Worm (Caenorhabditis elegans) whole organism, mixed stage, embryonic: ENCODE measurements around the gene Y113G7A.12.

Experiments
- M03D4.4 ChIP-seq: sonication (generic microtip); optimal IDR thresholded peaks from 2 replicates; lab custom pipeline; 2017; ENCODE audit warnings: mild to moderate bottlenecking, missing genetic modification characterization, missing compliant biosample characterization
- bed-3 ChIP-seq: fragments of 200-800 bp; sonication (Bioruptor generic); optimal IDR thresholded peaks from 3 replicates; lab custom pipeline; 2018; ENCODE audit warnings: mild to moderate bottlenecking, missing genetic modification characterization, moderate library complexity, missing compliant biosample characterization
- blmp-1 ChIP-seq: fragments of 150-350 bp; optimal IDR thresholded peaks from 2 replicates; lab custom pipeline; 2014; ENCODE audit warnings: missing biosample characterization, missing genetic modification characterization
- ceh-43 ChIP-seq: fragments of 200-800 bp; sonication (Bioruptor generic); optimal IDR thresholded peaks from 2 replicates; lab custom pipeline; 2018; ENCODE audit warnings: mild to moderate bottlenecking, missing genetic modification characterization, moderate library complexity, missing compliant biosample characterization
- ceh-83 ChIP-seq: fragments of 200-800 bp; sonication (Bioruptor generic); optimal IDR thresholded peaks from 2 replicates; lab custom pipeline; 2018; ENCODE audit warnings: mild to moderate bottlenecking, missing genetic modification characterization, missing compliant biosample characterization
- ces-1 ChIP-seq: fragments of 150-350 bp; optimal IDR thresholded peaks from 2 replicates; lab custom pipeline; 2014; ENCODE audit warnings: missing biosample characterization, missing genetic modification reagents, missing genetic modification characterization
- cnd-1 ChIP-seq: fragments of 200-800 bp; sonication (Bioruptor generic); optimal IDR thresholded peaks from 2 replicates; lab custom pipeline; 2018; ENCODE audit warnings: mild to moderate bottlenecking, missing genetic modification characterization, missing compliant biosample characterization
- elt-1 ChIP-seq: sonication (generic microtip); optimal IDR thresholded peaks from 2 replicates; lab custom pipeline; 2017; ENCODE audit warnings: missing genetic modification characterization, mild to moderate bottlenecking, missing compliant biosample characterization, antibody characterized with exemption, moderate library complexity, borderline replicate concordance; ENCODE audit not compliant: insufficient read depth
- elt-3 ChIP-seq: fragments of 150-350 bp; optimal IDR thresholded peaks from 2 replicates; lab custom pipeline; 2014; ENCODE audit warnings: missing biosample characterization, missing genetic modification characterization
- flh-1 ChIP-seq: fragments of 200-800 bp; sonication (Bioruptor generic); optimal IDR thresholded peaks from 2 replicates; lab custom pipeline; 2018; ENCODE audit warnings: mild to moderate bottlenecking, missing genetic modification characterization, moderate library complexity, missing compliant biosample characterization
- ham-2 ChIP-seq: fragments of 200-800 bp; sonication (Bioruptor generic); optimal IDR thresholded peaks from 2 replicates; lab custom pipeline; 2018; ENCODE audit warnings: mild to moderate bottlenecking, missing genetic modification characterization, missing compliant biosample characterization
- hlh-1 ChIP-seq: fragments of 150-350 bp; optimal IDR thresholded peaks from 2 replicates; lab custom pipeline; 2014; ENCODE audit warnings: missing biosample characterization, missing genetic modification reagents, missing genetic modification characterization
- lin-13 ChIP-seq: fragments of 150-350 bp; optimal IDR thresholded peaks from 2 replicates; lab custom pipeline; 2014; ENCODE audit warnings: missing biosample characterization, missing genetic modification characterization
- lin-32 ChIP-seq: fragments of 200-800 bp; sonication (Bioruptor generic); optimal IDR thresholded peaks from 2 replicates; lab custom pipeline; 2018; ENCODE audit warnings: mild to moderate bottlenecking, missing genetic modification characterization, missing compliant biosample characterization
- lsy-2 ChIP-seq: fragments of 150-350 bp; optimal IDR thresholded peaks from 2 replicates; lab custom pipeline; 2014; ENCODE audit warnings: missing biosample characterization, missing genetic modification characterization
- mep-1 ChIP-seq: fragments of 150-350 bp; optimal IDR thresholded peaks from 2 replicates; lab custom pipeline; 2017; ENCODE audit warnings: missing biosample characterization, missing genetic modification reagents, missing genetic modification characterization, inconsistent platforms
- mls-2 ChIP-seq: sonication (generic microtip); optimal IDR thresholded peaks from 2 replicates; lab custom pipeline; 2016; ENCODE audit warnings: mild to moderate bottlenecking, missing genetic modification characterization, moderate library complexity, missing compliant biosample characterization
- nhr-12 ChIP-seq: fragments of 150-350 bp; optimal IDR thresholded peaks from 2 replicates; lab custom pipeline; 2014; ENCODE audit warnings: missing biosample characterization, missing genetic modification characterization
- nhr-2 ChIP-seq: fragments of 150-350 bp; optimal IDR thresholded peaks from 2 replicates; lab custom pipeline; 2014; ENCODE audit warnings: missing biosample characterization, missing genetic modification characterization
- nhr-237 ChIP-seq: fragments of 150-350 bp; optimal IDR thresholded peaks from 2 replicates; lab custom pipeline; 2014; ENCODE audit warnings: missing biosample characterization, missing genetic modification characterization
- nhr-28 ChIP-seq: fragments of 150-350 bp; optimal IDR thresholded peaks from 2 replicates; lab custom pipeline; 2014; ENCODE audit warnings: missing biosample characterization, missing genetic modification characterization
- nhr-76 ChIP-seq: sonication (generic microtip); optimal IDR thresholded peaks from 2 replicates; lab custom pipeline; 2017; ENCODE audit warnings: missing biosample characterization, missing genetic modification characterization
- pha-4 ChIP-seq: fragments of 150-350 bp; optimal IDR thresholded peaks from 2 replicates; lab custom pipeline; 2018; ENCODE audit warnings: missing biosample characterization, missing genetic modification reagents, missing genetic modification characterization
- snpc-4 ChIP-seq: fragments of 150-350 bp; optimal IDR thresholded peaks from 2 replicates; lab custom pipeline; 2014; ENCODE audit warnings: missing biosample characterization, missing genetic modification characterization
- sptf-1 ChIP-seq: sonication (generic microtip); optimal IDR thresholded peaks from 2 replicates; lab custom pipeline; 2017; ENCODE audit warnings: mild to moderate bottlenecking, missing genetic modification characterization, moderate library complexity, missing compliant biosample characterization
- unc-120 ChIP-seq: sonication (generic microtip); optimal IDR thresholded peaks from 2 replicates; lab custom pipeline; 2017; ENCODE audit warnings: missing genetic modification characterization, missing compliant biosample characterization; ENCODE audit not compliant: poor library complexity, severe bottlenecking
- unc-39 ChIP-seq: fragments of 150-350 bp; optimal IDR thresholded peaks from 2 replicates; lab custom pipeline; 2014; ENCODE audit warnings: missing biosample characterization, missing genetic modification characterization
- unc-62 ChIP-seq: fragments of 150-350 bp; optimal IDR thresholded peaks from 2 replicates; lab custom pipeline; 2014; ENCODE audit warnings: missing biosample characterization, missing genetic modification reagents, missing genetic modification characterization
- zip-8 ChIP-seq: fragments of 150-350 bp; optimal IDR thresholded peaks from 2 replicates; lab custom pipeline; 2014; ENCODE audit warnings: missing biosample characterization, missing genetic modification characterization
- ztf-11 ChIP-seq: fragments of 150-350 bp; optimal IDR thresholded peaks from 2 replicates; lab custom pipeline; 2014; ENCODE audit warnings: missing biosample characterization, missing genetic modification characterization

Y113G7A.12 gene

DNA sequence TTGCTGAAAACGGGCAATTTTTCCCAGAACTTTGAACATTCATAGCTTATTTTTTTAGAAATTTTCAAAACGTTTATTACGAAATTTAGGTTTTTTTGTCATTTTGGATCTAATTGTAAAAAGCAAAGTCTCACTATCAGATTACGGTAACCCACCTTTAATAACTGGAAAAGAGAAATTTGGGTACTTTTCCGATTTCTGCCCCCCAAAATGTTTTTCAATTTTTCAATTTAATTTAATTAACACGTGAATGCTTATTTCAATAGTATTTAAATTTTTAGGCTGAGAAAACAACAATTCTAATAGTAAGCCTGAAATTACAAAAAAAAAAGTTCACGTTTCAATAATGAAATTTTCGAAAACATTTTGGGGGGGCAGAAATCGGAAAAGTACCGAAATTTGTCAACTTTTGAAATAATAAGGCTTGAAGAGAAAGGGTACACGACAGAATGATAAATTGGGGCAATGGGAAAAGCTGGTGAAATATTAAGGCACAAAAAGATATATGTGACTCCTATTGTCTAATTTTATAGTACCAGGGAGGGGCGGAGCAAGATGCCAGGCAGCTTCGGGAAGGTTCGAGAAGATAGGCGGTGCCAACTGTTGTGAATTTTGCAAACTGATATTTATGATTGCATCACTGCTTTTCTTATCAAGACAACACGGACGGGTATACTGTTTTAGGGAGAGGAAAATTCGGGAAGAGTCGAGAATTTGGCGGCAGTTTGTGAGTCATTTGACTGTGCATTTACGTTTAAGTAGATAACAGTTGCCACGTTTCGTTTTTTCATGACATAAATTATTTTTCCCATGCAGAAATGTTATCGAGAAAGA, 21.9 kb downstream of the Y113G7A.12 start, which contains the start of gene F19B2.5:
TSS of gene F19B2.5 (minus strand) at position 107 of the 834 bp plus-strand sequence.
- no peak for TF ChIP-seq snpc-4 (tag; lab: Kevin White, UChicago)
- no peak for TF ChIP-seq lin-13
- no peak for TF ChIP-seq ceh-43 (GFP tag; lab: Kevin White, UChicago)
- no peak for TF ChIP-seq ham-2 (GFP tag; lab: Kevin White, UChicago)
- no peak for TF ChIP-seq sptf-1
- TF ChIP-seq flh-1 (GFP tag; lab: Kevin White, UChicago): no peak
- no peak for TF ChIP-seq lin-32 (GFP tag; lab: Kevin White, UChicago)
- TF ChIP-seq mls-2 (tag; lab: Kevin White, UChicago): no peak
- no peak for TF ChIP-seq ces-1 (GFP tag; lab: Kevin White, UChicago)
- TF ChIP-seq hlh-1 (tag; lab: Kevin White, UChicago): no peak
- TF ChIP-seq nhr-2 (tag; lab: Kevin White, UChicago): no peak
- TF ChIP-seq, all 35 proteins: peak for 0

DNA sequence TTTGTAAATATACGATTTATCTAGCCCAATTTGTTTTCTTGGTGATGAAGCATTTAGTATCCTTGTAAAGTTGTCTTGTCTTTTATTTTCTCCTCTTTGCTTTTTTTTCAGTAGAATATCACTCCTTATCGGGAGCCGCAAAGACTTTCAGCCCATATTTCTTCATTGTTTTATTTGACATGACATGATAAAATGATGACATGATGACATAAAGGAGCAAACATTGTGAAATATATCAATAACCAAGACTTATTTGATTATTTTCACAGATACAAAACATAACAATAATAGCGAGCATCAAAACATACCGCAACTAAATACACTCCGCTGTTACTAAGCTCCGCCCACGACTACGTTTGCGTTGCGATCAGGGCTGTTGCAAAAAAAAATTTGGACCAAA, 23.4 kb downstream of the Y113G7A.12 start:
- TF ChIP-seq blmp-1 (tag; lab: Kevin White, UChicago) (no peak), elt-1 (no peak), nhr-12 (tag; lab: Kevin White, UChicago) (no peak), lsy-2 (tag; lab: Kevin White, UChicago) (no peak), ceh-83 (GFP tag; lab: Kevin White, UChicago) (no peak), nhr-2 (tag; lab: Kevin White, UChicago) (no peak), sptf-1 (no peak), ham-2 (GFP tag; lab: Kevin White, UChicago) (no peak), unc-39 (no peak), unc-62 (GFP tag; lab: Kevin White, UChicago) (no peak), nhr-76 (tag; lab: Kevin White, UChicago) (no peak), snpc-4 (tag; lab: Kevin White, UChicago) (no peak), nhr-237 (tag; lab: Kevin White, UChicago) (no peak), elt-3 (tag; lab: Kevin White, UChicago) (no peak), mep-1 (tag; lab: Kevin White, UChicago) (no peak), flh-1 (GFP tag; lab: Kevin White, UChicago) (no peak), cnd-1 (tag; lab: Kevin White, UChicago) (no peak)
- TF ChIP-seq, all 35 proteins: peak for 0

ce11 chrV:20171941-20172340, 29.6 kb downstream of the Y113G7A.12 start, which contains the start of gene srw-39:
TSS of gene srw-39 (minus strand) at chrV:20172041.
- TF ChIP-seq nhr-76 (tag; lab: Kevin White, UChicago): no peak
- TF ChIP-seq unc-120 (tag; lab: Kevin White, UChicago): no peak
- no peak for TF ChIP-seq lin-32 (GFP tag; lab: Kevin White, UChicago)
- no peak for TF ChIP-seq pha-4 (tag; lab: Kevin White, UChicago)
- no peak for TF ChIP-seq bed-3 (GFP tag; lab: Kevin White, UChicago)
- no peak for TF ChIP-seq ceh-83 (GFP tag; lab: Kevin White, UChicago)
- TF ChIP-seq nhr-2 (tag; lab: Kevin White, UChicago): no peak
- no peak for TF ChIP-seq nhr-28 (tag; lab: Kevin White, UChicago)
- no peak for TF ChIP-seq M03D4.4
- TF ChIP-seq zip-8: no peak

DNA sequence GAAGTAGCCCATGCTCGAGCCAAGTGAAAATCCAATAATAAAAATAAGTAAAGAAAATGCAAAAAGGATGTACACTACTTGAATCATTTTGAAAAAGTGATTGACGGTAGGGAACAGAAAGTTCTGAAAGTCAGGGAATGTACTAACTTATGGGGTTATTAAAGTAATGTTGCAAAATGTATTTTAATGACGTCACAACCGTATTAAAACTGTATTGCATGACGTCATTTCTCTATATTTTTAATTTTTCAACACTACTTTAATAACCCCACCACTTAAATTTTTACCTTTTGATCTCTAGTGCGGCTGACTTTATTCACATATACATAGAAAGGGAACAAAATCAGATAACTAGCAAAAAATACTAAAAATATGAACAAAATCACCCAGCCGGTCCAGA, 39.9 kb downstream of the Y113G7A.12 start:
- peak; percentile 98 for TF ChIP-seq zip-8
- no peak for TF ChIP-seq cnd-1 (tag; lab: Kevin White, UChicago)

DNA sequence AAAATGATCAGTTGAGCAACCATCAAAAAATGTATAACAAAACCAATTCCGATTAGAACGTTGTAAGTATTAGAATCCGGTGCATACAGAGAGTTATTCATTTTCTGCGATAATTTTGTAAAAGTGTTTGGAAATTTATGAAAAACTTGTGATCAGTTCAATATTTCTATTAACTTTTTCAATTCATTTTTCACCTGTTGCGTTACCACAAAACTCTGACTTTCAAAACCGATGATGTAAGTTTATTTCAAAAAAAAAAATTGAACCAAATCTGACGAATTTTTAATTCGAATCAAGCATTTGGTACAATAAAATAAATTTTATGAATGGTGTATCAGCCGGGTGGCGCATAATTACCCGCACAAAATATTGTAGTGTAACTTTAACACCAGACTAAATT, 44.2 kb downstream of the Y113G7A.12 start, which contains the start of gene srz-16:
TSS of gene srz-16 (minus strand) at position 101 of the 400 bp plus-strand sequence.
- TF ChIP-seq mls-2 (tag; lab: Kevin White, UChicago): no peak
- no peak for TF ChIP-seq mep-1 (tag; lab: Kevin White, UChicago)
- no peak for TF ChIP-seq snpc-4 (tag; lab: Kevin White, UChicago)
- no peak for TF ChIP-seq ztf-11 (tag; lab: Kevin White, UChicago)
- no peak for TF ChIP-seq nhr-2 (tag; lab: Kevin White, UChicago)
- no peak for TF ChIP-seq elt-3 (tag; lab: Kevin White, UChicago)
- no peak for TF ChIP-seq lin-13
- no peak for TF ChIP-seq bed-3 (GFP tag; lab: Kevin White, UChicago)
- TF ChIP-seq unc-39: no peak
- no peak for TF ChIP-seq nhr-28 (tag; lab: Kevin White, UChicago)
- TF ChIP-seq unc-120 (tag; lab: Kevin White, UChicago): no peak
- no peak for TF ChIP-seq cnd-1 (tag; lab: Kevin White, UChicago)
- TF ChIP-seq pha-4 (tag; lab: Kevin White, UChicago): no peak
- TF ChIP-seq ceh-43 (GFP tag; lab: Kevin White, UChicago): no peak
